Worm (Caenorhabditis elegans) whole organism, late embryonic: Measurements from ENCODE around the gene Y50D4C.5.

ENCODE experiments used
- F13H6.1 ChIP-seq: sonication (generic microtip); optimal IDR thresholded peaks from 2 replicates; lab custom pipeline; 2016; ENCODE audit warnings: missing genetic modification characterization, missing compliant biosample characterization
- K02D7.2 ChIP-seq: sonication (generic microtip); optimal IDR thresholded peaks from 2 replicates; lab custom pipeline; 2017; ENCODE audit warnings: mild to moderate bottlenecking, missing genetic modification characterization, missing compliant biosample characterization
- ahr-1 ChIP-seq: sonication (generic microtip); optimal IDR thresholded peaks from 2 replicates; lab custom pipeline; 2016; ENCODE audit warnings: missing genetic modification characterization, missing compliant biosample characterization
- ceh-19 ChIP-seq: fragments of 200-800 bp; sonication (Bioruptor generic); optimal IDR thresholded peaks from 2 replicates; lab custom pipeline; 2018; ENCODE audit warnings: mild to moderate bottlenecking, missing genetic modification characterization, missing compliant biosample characterization
- ceh-30 ChIP-seq: fragments of 150-350 bp; optimal IDR thresholded peaks from 2 replicates; lab custom pipeline; 2014; ENCODE audit warnings: missing biosample characterization, missing genetic modification characterization
- ceh-31 ChIP-seq: sonication (generic microtip); optimal IDR thresholded peaks from 2 replicates; lab custom pipeline; 2016; ENCODE audit warnings: missing genetic modification characterization, missing compliant biosample characterization
- ceh-34 ChIP-seq: sonication (generic microtip); optimal IDR thresholded peaks from 2 replicates; lab custom pipeline; 2016; ENCODE audit warnings: mild to moderate bottlenecking, missing genetic modification characterization, missing compliant biosample characterization
- ceh-45 ChIP-seq: fragments of 200-800 bp; sonication (Bioruptor generic); IDR thresholded peaks from 2 replicates; pipeline ENCODE4 v1.3.6; 2022; ENCODE audit warnings: missing genetic modification reagents, missing genetic modification characterization, missing compliant biosample characterization
- ceh-48 ChIP-seq: sonication (generic microtip); optimal IDR thresholded peaks from 2 replicates; lab custom pipeline; 2016; ENCODE audit warnings: missing genetic modification characterization, inconsistent platforms, missing compliant biosample characterization
- ceh-9 ChIP-seq: sonication (generic microtip); optimal IDR thresholded peaks from 2 replicates; lab custom pipeline; 2016; ENCODE audit warnings: mild to moderate bottlenecking, missing genetic modification characterization, inconsistent platforms, missing compliant biosample characterization
- dmd-4 ChIP-seq: sonication (generic microtip); optimal IDR thresholded peaks from 2 replicates; lab custom pipeline; 2016; ENCODE audit warnings: borderline replicate concordance, missing genetic modification characterization, missing compliant biosample characterization
- elt-2 ChIP-seq: sonication (generic microtip); optimal IDR thresholded peaks from 2 replicates; lab custom pipeline; 2016; ENCODE audit warnings: missing genetic modification reagents, missing genetic modification characterization, missing compliant biosample characterization
- elt-4 ChIP-seq: sonication (generic microtip); optimal IDR thresholded peaks from 2 replicates; lab custom pipeline; 2016; ENCODE audit warnings: missing genetic modification characterization, missing compliant biosample characterization
- fkh-10 ChIP-seq: fragments of 150-350 bp; optimal IDR thresholded peaks from 2 replicates; lab custom pipeline; 2014; ENCODE audit warnings: missing biosample characterization, missing genetic modification reagents, missing genetic modification characterization
- fkh-6 ChIP-seq: sonication (generic microtip); optimal IDR thresholded peaks from 2 replicates; lab custom pipeline; 2016; ENCODE audit warnings: missing genetic modification characterization, missing compliant biosample characterization
- hlh-13 ChIP-seq: fragments of 200-800 bp; sonication (Bioruptor generic); optimal IDR thresholded peaks from 2 replicates; lab custom pipeline; 2018; ENCODE audit warnings: mild to moderate bottlenecking, missing genetic modification characterization, missing compliant biosample characterization
- hlh-15 ChIP-seq: sonication (generic microtip); optimal IDR thresholded peaks from 2 replicates; lab custom pipeline; 2016; ENCODE audit warnings: missing genetic modification characterization, missing compliant biosample characterization
- hlh-6 ChIP-seq: sonication (generic microtip); optimal IDR thresholded peaks from 2 replicates; lab custom pipeline; 2016; ENCODE audit warnings: missing genotype, missing genetic modification characterization, missing compliant biosample characterization
- hlh-8 ChIP-seq: sonication (generic microtip); optimal IDR thresholded peaks from 2 replicates; lab custom pipeline; 2016; ENCODE audit warnings: missing genotype, missing genetic modification characterization, missing compliant biosample characterization
- mec-3 ChIP-seq: sonication (generic microtip); optimal IDR thresholded peaks from 2 replicates; lab custom pipeline; 2016; ENCODE audit warnings: borderline replicate concordance, missing genetic modification characterization, missing compliant biosample characterization
- nfya-1 ChIP-seq: sonication (generic microtip); optimal IDR thresholded peaks from 2 replicates; lab custom pipeline; 2017; ENCODE audit warnings: missing genetic modification characterization, mild to moderate bottlenecking, missing compliant biosample characterization, antibody characterized with exemption, moderate library complexity
- npax-4 ChIP-seq: sonication (generic microtip); optimal IDR thresholded peaks from 2 replicates; lab custom pipeline; 2016; ENCODE audit warnings: missing genetic modification characterization, missing compliant biosample characterization
- pag-3 ChIP-seq: sonication (generic microtip); optimal IDR thresholded peaks from 2 replicates; lab custom pipeline; 2016; ENCODE audit warnings: missing compliant biosample characterization, missing genetic modification characterization, borderline replicate concordance
- pat-9 ChIP-seq: fragments of 200-800 bp; sonication (Bioruptor generic); optimal IDR thresholded peaks from 2 replicates; lab custom pipeline; 2018; ENCODE audit warnings: mild to moderate bottlenecking, missing genetic modification characterization, moderate library complexity, missing compliant biosample characterization
- ref-2 ChIP-seq: sonication (generic microtip); optimal IDR thresholded peaks from 2 replicates; lab custom pipeline; 2016; ENCODE audit warnings: missing genetic modification characterization, missing compliant biosample characterization
- rnt-1 ChIP-seq: sonication (generic microtip); optimal IDR thresholded peaks from 2 replicates; lab custom pipeline; 2016; ENCODE audit warnings: missing genetic modification characterization, missing compliant biosample characterization
- sox-2 ChIP-seq: fragments of 200-800 bp; sonication (Bioruptor generic); IDR thresholded peaks from 2 replicates; pipeline ENCODE4 v1.3.6; 2022; ENCODE audit warnings: missing genetic modification reagents, missing genetic modification characterization, missing compliant biosample characterization
- sox-4 ChIP-seq: sonication (generic microtip); optimal IDR thresholded peaks from 2 replicates; lab custom pipeline; 2017; ENCODE audit warnings: mild to moderate bottlenecking, missing genetic modification characterization, inconsistent platforms, missing compliant biosample characterization
- unc-3 ChIP-seq, 2 experiments: fragments of 200-800 bp in 1 of 2; sonication (Bioruptor generic) in 1 of 2; sonication (generic microtip) in 1 of 2; conservative IDR thresholded peaks in 1 of 2; optimal IDR thresholded peaks in 1 of 2; 2 replicates each; pipeline versions ENCODE4 v1.3.6 to Lab custom; 2016 to 2022; ENCODE audit warnings: missing compliant biosample characterization in 2 of 2, missing genetic modification characterization in 2 of 2, missing genetic modification reagents in 1 of 2
- unc-42 ChIP-seq: sonication (generic microtip); optimal IDR thresholded peaks from 2 replicates; lab custom pipeline; 2016; ENCODE audit warnings: missing genotype, missing genetic modification characterization, missing compliant biosample characterization
- zip-5 ChIP-seq: sonication (generic microtip); optimal IDR thresholded peaks from 2 replicates; lab custom pipeline; 2016; ENCODE audit warnings: missing genetic modification characterization, missing compliant biosample characterization
- ztf-16 ChIP-seq: sonication (generic microtip); optimal IDR thresholded peaks from 2 replicates; lab custom pipeline; 2017; ENCODE audit warnings: missing genetic modification characterization, missing compliant biosample characterization

Y50D4C.5 gene

DNA sequence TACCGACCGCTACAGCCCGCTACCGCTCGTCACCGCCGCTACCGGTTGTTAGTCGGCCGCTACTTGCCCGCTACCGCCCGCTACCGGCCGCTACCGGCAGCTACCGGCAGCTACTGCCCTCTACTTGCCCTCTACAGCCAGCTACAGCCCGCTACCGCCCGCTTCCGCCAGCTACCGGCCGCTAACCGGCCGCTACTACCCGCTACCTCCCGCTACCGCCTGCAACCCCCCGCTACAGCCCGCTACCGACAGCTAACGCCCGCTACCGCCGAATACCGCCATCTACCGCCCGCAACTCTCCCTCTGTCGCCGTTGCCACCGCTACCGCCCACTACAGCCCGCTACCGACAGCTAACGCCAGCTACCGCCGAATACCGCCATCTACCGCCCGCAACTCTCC is 17.9 kb upstream of the Y50D4C.5 start:
- TF ChIP-seq rnt-1 (tag; lab: Kevin White, UChicago) (no peak), ztf-16 (no peak), pag-3 (tag; lab: Kevin White, UChicago) (no peak), hlh-13 (no peak)

DNA sequence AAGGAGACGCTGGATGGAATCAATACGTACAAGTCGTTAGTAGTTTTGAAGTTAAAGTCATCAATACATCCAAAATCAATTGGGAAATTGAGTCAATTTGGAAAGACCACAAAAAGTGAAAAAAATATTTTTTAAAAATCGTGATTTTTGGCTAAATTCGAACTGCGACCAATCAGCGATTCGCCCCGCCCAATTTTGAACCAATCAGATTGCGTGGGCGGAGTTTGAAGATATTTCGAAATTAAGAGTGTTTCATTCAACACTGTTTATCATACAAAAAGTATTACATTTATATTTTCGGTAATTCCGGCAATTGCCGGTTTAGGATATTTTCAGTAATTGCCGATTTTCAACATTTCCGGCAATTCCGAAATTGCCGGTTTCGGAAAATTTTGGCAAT is 13.7 kb upstream of the Y50D4C.5 start:
- no peak for TF ChIP-seq ceh-45
- TF ChIP-seq nfya-1 (tag; lab: Kevin White, UChicago), result peak; percentile 76
- TF ChIP-seq, all 69 proteins: peak for 1

DNA sequence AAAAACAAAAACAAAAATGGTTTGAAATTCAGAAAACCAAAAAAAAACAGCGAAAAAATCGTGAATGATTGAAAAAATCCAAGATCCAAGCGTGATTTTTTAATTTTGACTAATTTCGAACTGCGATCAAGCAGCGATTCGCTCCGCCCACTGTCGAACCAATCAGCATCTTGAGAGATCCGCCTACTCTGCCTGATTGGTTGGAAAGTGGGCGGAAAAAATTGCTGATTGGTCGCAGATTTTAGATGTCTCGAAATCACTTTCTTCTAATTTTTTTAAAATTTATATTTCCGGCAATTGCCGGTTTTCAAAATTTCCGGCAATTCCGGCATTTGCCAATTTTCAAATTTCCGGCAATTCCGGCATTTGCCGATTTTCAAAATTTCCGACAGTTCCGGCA is 11.7 kb upstream of the Y50D4C.5 start:
- TF ChIP-seq unc-3 (GFP tag; conservative IDR thresholded peaks at IDR 0.05; lab: Robert Waterston, UW) (no peak), unc-3 (tag; optimal IDR thresholded peaks at IDR 0.05; lab: Kevin White, UChicago) (no peak), nfya-1 (tag; lab: Kevin White, UChicago) (peak; percentile 93)

DNA sequence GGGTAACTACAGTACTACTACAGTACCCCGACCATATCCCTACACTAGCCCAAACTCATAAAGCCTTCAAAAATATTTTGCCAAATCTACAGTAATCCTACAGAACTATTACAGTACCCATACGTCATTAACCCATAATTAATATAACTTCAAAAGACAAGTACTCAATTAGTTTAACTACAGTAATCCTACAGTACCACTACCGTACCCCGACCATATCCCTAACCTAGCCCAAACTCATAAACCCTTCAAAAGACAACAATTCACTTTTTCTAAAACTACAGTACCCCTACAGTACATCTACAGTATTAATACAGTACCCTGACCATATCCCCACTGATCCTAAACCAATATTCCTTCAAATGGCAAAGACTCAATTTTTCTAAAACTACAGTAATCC is 10.1 kb upstream of the Y50D4C.5 start:
- no peak for TF ChIP-seq sox-4 (tag; lab: Kevin White, UChicago)

DNA sequence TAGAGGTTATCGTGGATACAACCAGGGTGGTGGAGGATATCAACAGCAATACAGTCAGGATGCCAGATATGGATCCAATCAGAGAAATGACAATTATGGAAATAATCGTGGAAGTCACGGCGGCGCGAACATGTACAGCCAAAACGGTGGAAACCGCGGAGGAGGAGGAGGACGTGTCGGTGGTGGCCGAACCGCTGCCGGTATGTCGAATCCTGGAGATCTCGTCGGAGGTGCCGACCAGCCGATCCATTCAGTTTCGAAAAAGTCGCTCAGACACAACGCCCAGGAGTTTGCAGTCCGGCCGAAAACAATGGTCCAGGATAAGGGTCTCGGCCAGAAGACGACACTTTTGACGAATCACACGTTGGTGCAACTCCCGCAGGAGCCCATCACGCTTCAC is 5.5 kb upstream of the Y50D4C.5 start:
- TF ChIP-seq mec-3 (tag; lab: Kevin White, UChicago) (no peak), npax-4 (tag; lab: Kevin White, UChicago) (no peak), ceh-34 (tag; lab: Kevin White, UChicago) (no peak), hlh-6 (tag; lab: Kevin White, UChicago) (no peak), hlh-15 (tag; lab: Kevin White, UChicago) (no peak)

DNA sequence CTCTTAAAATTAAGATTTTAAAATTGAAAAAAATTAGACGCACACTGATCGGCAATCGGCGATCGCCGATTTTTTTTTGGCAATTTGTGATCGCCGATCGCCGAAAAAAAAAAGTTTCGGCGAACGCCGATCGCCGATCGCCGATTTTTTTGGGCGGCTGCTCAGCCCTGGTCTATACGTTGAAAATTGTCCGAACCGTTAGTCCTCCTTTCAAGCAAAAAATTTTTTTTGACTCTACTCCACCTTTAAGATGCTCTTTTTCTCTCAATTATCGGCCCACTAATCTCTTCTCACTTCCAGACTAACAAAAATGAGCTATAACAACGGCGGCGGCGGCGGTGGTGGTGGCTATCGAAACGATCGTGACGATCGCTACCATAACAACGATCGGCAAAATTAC is 5.0 kb upstream of the Y50D4C.5 start, which contains the start of gene ergo-1:
Gene ergo-1 (plus strand): TSS at position 301 of the 400 bp plus-strand sequence.
- TF ChIP-seq zip-5 (tag; lab: Kevin White, UChicago), result no peak
- no peak for TF ChIP-seq K02D7.2 (tag; lab: Kevin White, UChicago)
- TF ChIP-seq ceh-19, result no peak
- no peak for TF ChIP-seq fkh-6 (tag; lab: Kevin White, UChicago)
- no peak for TF ChIP-seq elt-4 (tag; lab: Kevin White, UChicago)
- TF ChIP-seq nfya-1 (tag; lab: Kevin White, UChicago), result no peak
- TF ChIP-seq elt-2 (tag; lab: Kevin White, UChicago), result no peak
- no peak for TF ChIP-seq ztf-16
- no peak for TF ChIP-seq ahr-1 (tag; lab: Kevin White, UChicago)
- TF ChIP-seq unc-42 (tag; lab: Kevin White, UChicago), result no peak
- no peak for TF ChIP-seq ref-2 (tag; lab: Kevin White, UChicago)
- no peak for TF ChIP-seq ceh-9 (tag; lab: Kevin White, UChicago)
- TF ChIP-seq dmd-4 (tag; lab: Kevin White, UChicago), result no peak
- TF ChIP-seq ceh-48 (tag; lab: Kevin White, UChicago), result no peak
- no peak for TF ChIP-seq fkh-10 (GFP tag; lab: Kevin White, UChicago)
- no peak for TF ChIP-seq pat-9

DNA sequence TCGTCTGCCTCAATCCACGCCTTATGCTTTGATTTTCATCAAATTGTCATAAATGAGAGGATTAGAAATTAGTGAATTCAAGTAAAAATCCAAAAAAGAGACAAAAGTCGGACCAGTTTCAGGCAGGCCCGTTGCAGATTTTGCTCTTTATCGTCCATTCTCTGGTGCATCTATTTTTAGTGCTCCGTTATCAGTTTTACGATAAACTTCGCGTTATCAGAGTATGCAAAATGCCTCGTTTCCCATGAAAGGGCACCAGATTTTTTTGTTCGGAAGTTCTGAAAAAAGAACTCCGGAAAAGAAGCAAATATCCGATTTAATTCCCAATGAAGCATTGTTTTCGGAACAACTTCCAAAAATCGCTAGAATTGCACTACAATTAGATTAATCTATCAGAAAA is 2.3 kb upstream of the Y50D4C.5 start:
- TF ChIP-seq ceh-31 (tag; lab: Kevin White, UChicago), result no peak
- TF ChIP-seq ahr-1 (tag; lab: Kevin White, UChicago), result no peak
- TF ChIP-seq F13H6.1 (tag; lab: Kevin White, UChicago), result no peak
- peak; percentile 89 for TF ChIP-seq elt-2 (tag; lab: Kevin White, UChicago)
- TF ChIP-seq hlh-8 (tag; lab: Kevin White, UChicago), result no peak
- no peak for TF ChIP-seq ceh-30
- TF ChIP-seq sox-2, result no peak
